Fruit fly (Drosophila melanogaster): ENCODE measurements around the gene CG3176.

Gene CG3176

DNA sequence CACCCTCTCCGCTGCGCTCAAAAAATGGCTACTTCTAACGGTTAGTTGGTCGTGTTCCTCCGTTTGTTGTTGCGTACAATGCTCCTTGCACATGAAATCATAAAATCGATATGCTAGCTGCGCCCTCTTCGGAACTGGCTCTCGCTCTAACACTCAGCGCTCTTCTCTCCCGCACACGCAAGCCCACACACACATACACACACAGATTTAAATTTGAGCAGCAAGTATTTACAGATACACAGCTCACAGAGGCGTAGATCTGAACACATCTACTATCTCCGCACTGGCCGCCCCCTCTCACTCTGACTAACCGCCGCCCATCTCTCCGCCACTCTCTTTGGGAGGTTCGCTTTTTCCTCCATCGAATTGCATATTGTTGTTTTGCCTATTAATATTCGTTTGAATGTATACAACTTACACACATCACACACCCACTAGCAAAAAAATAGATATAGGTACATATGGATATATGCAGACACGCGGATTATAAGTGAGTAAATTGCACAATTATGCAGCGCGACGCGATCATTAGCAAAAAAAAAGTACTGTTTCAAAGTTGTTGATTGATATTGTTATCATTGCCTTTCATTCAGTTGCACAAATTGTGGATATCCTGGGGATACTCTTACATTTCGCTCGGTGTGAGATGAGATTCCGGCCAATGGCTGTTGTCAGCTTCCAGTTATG lies 40.8 kb downstream of the CG3176 start (continued):
- TF ChIP-seq CG1233 (GFP tag; optimal IDR thresholded peaks at IDR 0.05) (peak; percentile 82), CG8089 (GFP tag; optimal IDR thresholded peaks at IDR 0.05) (peak; percentile 53), shn (GFP tag; optimal IDR thresholded peaks at IDR 0.05) (peak; percentile 74), CG9817 (tag; optimal IDR thresholded peaks at IDR 0.05) (peak; percentile 87), Mrtf (GFP tag; IDR thresholded peaks at IDR 0.05) (peak; percentile 88; the same call in 2 of the 3 replicates), CG17612 (GFP tag; IDR thresholded peaks at IDR 0.05) (peak; percentile 52), CG3838 (GFP tag; optimal IDR thresholded peaks at IDR 0.05) (peak; percentile 74), caup (GFP tag; optimal IDR thresholded peaks at IDR 0.05; ENCODE audit: severe bottlenecking) (peak; percentile 88), insv (GFP tag; optimal IDR thresholded peaks at IDR 0.05) (no peak), zen (tag; optimal IDR thresholded peaks at IDR 0.05) (no peak), Nf-YC (tag; optimal IDR thresholded peaks at IDR 0.05) (peak; percentile 76), HLH3B (GFP tag; IDR thresholded peaks at IDR 0.05) (peak; percentile 81), CG6272 (GFP tag; IDR thresholded peaks at IDR 0.05) (no peak), dati (GFP tag; IDR thresholded peaks at IDR 0.05) (peak; percentile 62), CG13287 (GFP tag; IDR thresholded peaks at IDR 0.05; ENCODE audit: partially characterized antibody) (no peak; the same call in 1 of the 2 replicates), HmgZ (tag; optimal IDR thresholded peaks at IDR 0.05) (peak; percentile 92), tll (GFP tag; optimal IDR thresholded peaks at IDR 0.05) (no peak), amos (GFP tag; IDR thresholded peaks at IDR 0.05; ENCODE audit: partially characterized antibody) (no peak; the same call in 1 of the 2 replicates), peb (GFP tag; IDR thresholded peaks at IDR 0.05) (peak; percentile 72), CG3995 (GFP tag; optimal IDR thresholded peaks at IDR 0.05) (peak; percentile 28), CG17912 (GFP tag; optimal IDR thresholded peaks at IDR 0.05) (peak; percentile 74), sd (tag; optimal IDR thresholded peaks at IDR 0.05) (peak; percentile 85), ro (GFP tag; IDR thresholded peaks at IDR 0.05) (no peak), Hsf (GFP tag; optimal IDR thresholded peaks at IDR 0.05) (peak; percentile 83), Lpt (GFP tag; optimal IDR thresholded peaks at IDR 0.05) (no peak), CG30431 (GFP tag; optimal IDR thresholded peaks at IDR 0.05) (no peak), Dbx (GFP tag; IDR thresholded peaks at IDR 0.05) (peak; percentile 92), BEAF-32 (GFP tag; optimal IDR thresholded peaks at IDR 0.05) (no peak), inv (GFP tag; IDR thresholded peaks at IDR 0.05; ENCODE audit: partially characterized antibody) (no peak), CrebB (tag; optimal IDR thresholded peaks at IDR 0.05) (peak; percentile 79), hb (GFP tag; IDR thresholded peaks at IDR 0.05; ENCODE audit: partially characterized antibody) (no peak), D (optimal IDR thresholded peaks at IDR 0.05) (no peak), D (GFP tag; optimal IDR thresholded peaks at IDR 0.05) (peak; percentile 17), CG2120 (GFP tag; optimal IDR thresholded peaks at IDR 0.05) (peak; percentile 96), H2.0 (GFP tag; IDR thresholded peaks at IDR 0.05) (peak; percentile 86), CG7271 (tag; optimal IDR thresholded peaks at IDR 0.05) (no peak), B-H1 (GFP tag; IDR thresholded peaks at IDR 0.05) (peak; percentile 62; the same call in 2 of the 3 replicates), onecut (GFP tag; IDR thresholded peaks at IDR 0.05) (peak; percentile 98), pum (GFP tag; optimal IDR thresholded peaks at IDR 0.05) (peak; percentile 85), pnt (GFP tag; optimal IDR thresholded peaks at IDR 0.05) (peak; percentile 86), zf30C (GFP tag; optimal IDR thresholded peaks at IDR 0.05) (no peak), CHES-1-like (GFP tag; optimal IDR thresholded peaks at IDR 0.05) (peak; percentile 88), prd (optimal IDR thresholded peaks at IDR 0.05) (no peak), prd (GFP tag; IDR thresholded peaks at IDR 0.05) (peak; percentile 88), eyg (GFP tag; optimal IDR thresholded peaks at IDR 0.05) (peak; percentile 85), Opbp (GFP tag; IDR thresholded peaks at IDR 0.05; ENCODE audit: partially characterized antibody) (no peak), CG13123 (GFP tag; optimal IDR thresholded peaks at IDR 0.05) (peak; percentile 67), Max (GFP tag; optimal IDR thresholded peaks at IDR 0.05) (no peak), Adf1 (GFP tag; IDR thresholded peaks at IDR 0.05) (peak; percentile 44; the same call in 1 of the 2 replicates), CG10462 (GFP tag; optimal IDR thresholded peaks at IDR 0.05) (peak; percentile 20)

All from whole organism, embryonic.